Worm (Caenorhabditis elegans): ENCODE data around the gene C16C8.11.

DNA sequence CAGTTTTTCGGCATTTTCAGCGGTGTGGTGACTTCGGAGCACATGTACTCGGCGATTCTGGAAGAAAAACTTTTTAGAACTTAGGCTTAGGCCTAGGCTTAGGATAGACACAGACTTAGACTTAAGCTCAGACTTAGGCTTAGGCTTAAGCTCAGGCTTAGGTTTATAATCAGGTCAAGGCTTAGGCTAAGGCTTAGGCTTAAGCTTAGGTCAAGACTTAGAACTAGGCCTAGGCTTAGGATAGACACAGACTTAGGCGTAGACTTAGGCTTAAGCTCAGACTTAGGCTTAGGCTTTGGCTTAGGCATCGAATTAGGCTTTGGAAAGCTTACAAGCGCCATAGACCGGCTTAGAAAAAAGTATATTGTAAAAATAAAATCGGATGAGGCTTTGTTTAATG, 23.0 kb downstream of the C16C8.11 start:
- TF ChIP-seq snpc-4 (GFP tag; optimal IDR thresholded peaks at IDR 0.05) (no peak), snpc-4 (tag; optimal IDR thresholded peaks at IDR 0.05) (no peak), F33H1.4 (GFP tag; IDR thresholded peaks at IDR 0.05) (no peak), K11D2.4 (GFP tag; IDR thresholded peaks at IDR 0.05) (no peak), ama-1 (optimal IDR thresholded peaks at IDR 0.05) (no peak), ama-1 (GFP tag; optimal IDR thresholded peaks at IDR 0.05) (no peak), pha-4 (tag; optimal IDR thresholded peaks at IDR 0.05) (no peak), fkh-3 (tag; optimal IDR thresholded peaks at IDR 0.05) (no peak), B0336.3 (GFP tag; IDR thresholded peaks at IDR 0.05) (no peak), sptf-2 (GFP tag; optimal IDR thresholded peaks at IDR 0.05) (no peak), nhr-90 (tag; optimal IDR thresholded peaks at IDR 0.05) (no peak)
